Worm (Caenorhabditis elegans) whole organism, young adult: ENCODE results near the gene T14B4.19.

Source experiments
- C06A6.2 ChIP-seq: fragments of 200-800 bp; sonication (Bioruptor generic); conservative IDR thresholded peaks from 2 replicates; pipeline ENCODE4 v1.3.6; 2022; ENCODE audit warnings: missing genetic modification characterization, missing compliant biosample characterization
- F10E7.11 ChIP-seq: sonication (generic microtip); optimal IDR thresholded peaks from 2 replicates; lab custom pipeline; 2017; ENCODE audit warnings: mild to moderate bottlenecking, missing genetic modification characterization, moderate library complexity, missing compliant biosample characterization
- F33H1.4 ChIP-seq: fragments of 200-800 bp; sonication (Bioruptor generic); IDR thresholded peaks from 2 replicates; pipeline ENCODE4 v1.3.6; 2022; ENCODE audit warnings: missing genetic modification reagents, missing genetic modification characterization, missing compliant biosample characterization
- F52B5.7 ChIP-seq: sonication (generic microtip); optimal IDR thresholded peaks from 2 replicates; lab custom pipeline; 2016; ENCODE audit warnings: mild to moderate bottlenecking, missing genetic modification characterization, missing compliant biosample characterization
- Y53F4B.3 ChIP-seq: fragments of 200-800 bp; sonication (Bioruptor generic); IDR thresholded peaks from 2 replicates; pipeline ENCODE4 v1.3.6; 2022; ENCODE audit warnings: missing genetic modification reagents, missing genetic modification characterization, missing compliant biosample characterization
- Y53G8AR.9 ChIP-seq: fragments of 200-800 bp; sonication (Bioruptor generic); conservative IDR thresholded peaks from 2 replicates; pipeline ENCODE4 v1.3.6; 2022; ENCODE audit warnings: missing genetic modification reagents, missing genetic modification characterization, missing compliant biosample characterization
- Y56A3A.18 ChIP-seq: fragments of 200-800 bp; sonication (Bioruptor generic); IDR thresholded peaks from 2 replicates; pipeline ENCODE4 v1.3.6; 2022; ENCODE audit warnings: missing genetic modification reagents, missing genetic modification characterization, missing compliant biosample characterization
- hrde-1 ChIP-seq: sonication (generic microtip); optimal IDR thresholded peaks from 2 replicates; lab custom pipeline; 2016; ENCODE audit warnings: missing genetic modification characterization, mild to moderate bottlenecking, missing compliant biosample characterization, moderate library complexity, missing genotype, missing genetic modification reagents, borderline replicate concordance
- let-526 ChIP-seq: fragments of 200-800 bp; sonication (Bioruptor generic); IDR thresholded peaks from 2 replicates; pipeline ENCODE4 v1.3.6; 2022; ENCODE audit warnings: missing genetic modification reagents, missing genetic modification characterization, missing compliant biosample characterization
- lin-26 ChIP-seq: fragments of 200-800 bp; sonication (Bioruptor generic); IDR thresholded peaks from 2 replicates; pipeline ENCODE4 v1.3.6; 2022; ENCODE audit warnings: missing genetic modification reagents, missing genetic modification characterization, missing compliant biosample characterization
- lin-35 ChIP-seq, 3 experiments: fragments of 150-350 bp in 2 of 3; sonication (generic microtip) in 1 of 3; optimal IDR thresholded peaks; 2 replicates each; lab custom pipeline; 2014 to 2018; ENCODE audit warnings: missing biosample characterization in 3 of 3, missing genetic modification characterization in 3 of 3, missing genetic modification reagents in 3 of 3
- madf-3 ChIP-seq: fragments of 200-800 bp; sonication (Bioruptor generic); IDR thresholded peaks from 2 replicates; pipeline ENCODE4 v1.3.6; 2022; ENCODE audit warnings: missing genetic modification reagents, missing genetic modification characterization, missing compliant biosample characterization
- mcd-1 ChIP-seq: fragments of 200-800 bp; sonication (Bioruptor generic); IDR thresholded peaks from 2 replicates; pipeline ENCODE4 v1.3.6; 2022; ENCODE audit warnings: missing genetic modification reagents, missing genetic modification characterization, missing compliant biosample characterization
- mes-4 ChIP-seq: sonication (generic microtip); optimal IDR thresholded peaks from 2 replicates; lab custom pipeline; 2016; ENCODE audit warnings: missing genotype, missing genetic modification characterization, missing compliant biosample characterization
- mxl-1 ChIP-seq: sonication (generic microtip); optimal IDR thresholded peaks from 2 replicates; lab custom pipeline; 2016; ENCODE audit warnings: missing genetic modification characterization, missing compliant biosample characterization
- nhr-120 ChIP-seq: fragments of 200-800 bp; sonication (Bioruptor generic); IDR thresholded peaks from 2 replicates; pipeline ENCODE4 v1.3.6; 2022; ENCODE audit warnings: missing genetic modification characterization, missing compliant biosample characterization
- nhr-179 ChIP-seq: sonication (generic microtip); optimal IDR thresholded peaks from 2 replicates; lab custom pipeline; 2016; ENCODE audit warnings: mild to moderate bottlenecking, missing genetic modification characterization, missing compliant biosample characterization
- nhr-27 ChIP-seq: fragments of 200-800 bp; sonication (Bioruptor generic); optimal IDR thresholded peaks from 2 replicates; lab custom pipeline; 2018; ENCODE audit warnings: mild to moderate bottlenecking, missing genetic modification characterization, moderate library complexity, missing compliant biosample characterization
- nhr-80 ChIP-seq: sonication (generic microtip); optimal IDR thresholded peaks from 2 replicates; lab custom pipeline; 2016; ENCODE audit warnings: missing genetic modification characterization, missing compliant biosample characterization
- pbrm-1 ChIP-seq: fragments of 200-800 bp; sonication (Bioruptor generic); IDR thresholded peaks from 2 replicates; pipeline ENCODE4 v1.3.6; 2022; ENCODE audit warnings: missing genetic modification reagents, missing genetic modification characterization, missing compliant biosample characterization
- repo-1 ChIP-seq: sonication (generic microtip); optimal IDR thresholded peaks from 2 replicates; lab custom pipeline; 2017; ENCODE audit warnings: mild to moderate bottlenecking, missing genetic modification characterization, missing compliant biosample characterization
- rpc-1 ChIP-seq, 2 experiments: fragments of 150-350 bp in 1 of 2; sonication (generic microtip) in 1 of 2; optimal IDR thresholded peaks; 2 replicates each; lab custom pipeline; 2014 to 2018; ENCODE audit warnings: missing biosample characterization in 1 of 2, missing genetic modification characterization in 1 of 2, missing genetic modification reagents in 1 of 2, missing genotype in 1 of 2
- sdz-38 ChIP-seq: sonication (generic microtip); optimal IDR thresholded peaks from 2 replicates; lab custom pipeline; 2016; ENCODE audit warnings: missing genotype, missing genetic modification characterization, missing compliant biosample characterization
- somi-1 ChIP-seq: fragments of 200-800 bp; sonication (Bioruptor generic); optimal IDR thresholded peaks from 2 replicates; lab custom pipeline; 2018; ENCODE audit warnings: mild to moderate bottlenecking, missing genetic modification characterization, missing compliant biosample characterization
- sptf-2 ChIP-seq: fragments of 200-800 bp; sonication (Bioruptor generic); optimal IDR thresholded peaks from 2 replicates; lab custom pipeline; 2018; ENCODE audit warnings: mild to moderate bottlenecking, missing genetic modification characterization, missing compliant biosample characterization
- tlf-1 ChIP-seq: fragments of 200-800 bp; sonication (Bioruptor generic); optimal IDR thresholded peaks from 2 replicates; lab custom pipeline; 2018; ENCODE audit warnings: mild to moderate bottlenecking, missing genetic modification characterization, missing compliant biosample characterization
- zfh-2 ChIP-seq: fragments of 200-800 bp; sonication (Bioruptor generic); conservative IDR thresholded peaks from 2 replicates; pipeline ENCODE4 v1.3.6; 2022; ENCODE audit warnings: missing genetic modification reagents, missing genetic modification characterization, missing compliant biosample characterization
- zim-3 ChIP-seq: sonication (generic microtip); optimal IDR thresholded peaks from 2 replicates; lab custom pipeline; 2017; ENCODE audit warnings: mild to moderate bottlenecking, missing genetic modification characterization, moderate library complexity, missing compliant biosample characterization
- ztf-26 ChIP-seq: sonication (generic microtip); optimal IDR thresholded peaks from 2 replicates; lab custom pipeline; 2017; ENCODE audit warnings: missing genetic modification characterization, missing compliant biosample characterization
- ztf-28 ChIP-seq: fragments of 200-800 bp; sonication (Bioruptor generic); IDR thresholded peaks from 2 replicates; pipeline ENCODE4 v1.3.6; 2022; ENCODE audit warnings: missing genetic modification reagents, missing genetic modification characterization, missing compliant biosample characterization
- ztf-3 ChIP-seq: fragments of 200-800 bp; sonication (Bioruptor generic); optimal IDR thresholded peaks from 2 replicates; lab custom pipeline; 2018; ENCODE audit warnings: mild to moderate bottlenecking, missing genetic modification characterization, missing compliant biosample characterization

The T14B4.19 gene

DNA sequence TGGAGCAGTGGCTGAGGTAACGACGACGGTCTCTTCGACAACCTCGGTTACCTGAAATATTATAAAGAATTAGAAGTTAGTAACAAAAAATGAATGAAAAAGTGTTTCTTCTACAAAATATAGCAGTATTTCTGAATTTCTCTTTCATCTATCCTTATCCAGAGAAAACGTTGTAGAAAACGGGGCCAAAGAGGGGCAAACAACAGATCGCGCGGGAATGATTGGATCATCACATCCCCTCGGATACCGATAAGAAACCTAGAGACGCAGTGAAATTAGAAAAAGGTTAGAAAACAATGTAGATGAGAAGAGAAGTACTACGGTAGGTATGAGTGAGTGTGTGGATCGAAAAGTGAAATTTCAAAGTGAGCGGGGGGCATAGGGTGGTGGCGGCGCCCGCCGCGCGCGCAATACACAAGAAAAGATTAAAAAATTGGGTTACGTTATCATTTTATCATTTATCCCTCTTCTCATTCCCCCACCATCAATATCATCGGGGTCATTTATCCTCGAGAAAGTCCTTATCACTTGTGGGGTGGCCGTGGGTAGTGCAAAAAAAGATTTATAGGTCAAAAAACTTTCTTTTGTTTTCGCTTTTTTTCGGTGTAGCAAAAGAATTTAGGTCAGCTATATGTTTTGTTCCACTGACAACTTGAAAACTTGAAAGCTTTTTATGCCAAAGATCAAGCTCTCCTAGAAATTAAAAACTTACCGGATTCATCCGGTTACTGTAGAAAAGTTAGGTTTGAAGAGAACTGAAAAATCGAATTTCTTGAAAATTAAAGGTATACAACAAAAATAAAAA is at the start of gene T14B4.19, which contains the start of gene dpy-10:
TSS of gene T14B4.19 (minus strand) at position 755 of the 805 bp plus-strand sequence.
TSS of gene dpy-10 (minus strand) at position 51 of the 805 bp plus-strand sequence.
- TF ChIP-seq F10E7.11 (tag; lab: Kevin White, UChicago) (no peak), nhr-179 (tag; lab: Kevin White, UChicago) (no peak), tlf-1 (GFP tag; lab: Kevin White, UChicago) (no peak), lin-26 (GFP tag; lab: Robert Waterston, UW) (no peak), ztf-26 (tag; lab: Kevin White, UChicago) (no peak), F52B5.7 (tag; lab: Kevin White, UChicago) (no peak), rpc-1 (optimal IDR thresholded peaks at IDR 0.05; lab: Kevin White, UChicago) (no peak), rpc-1 (tag; optimal IDR thresholded peaks at IDR 0.05; lab: Kevin White, UChicago) (no peak)

DNA sequence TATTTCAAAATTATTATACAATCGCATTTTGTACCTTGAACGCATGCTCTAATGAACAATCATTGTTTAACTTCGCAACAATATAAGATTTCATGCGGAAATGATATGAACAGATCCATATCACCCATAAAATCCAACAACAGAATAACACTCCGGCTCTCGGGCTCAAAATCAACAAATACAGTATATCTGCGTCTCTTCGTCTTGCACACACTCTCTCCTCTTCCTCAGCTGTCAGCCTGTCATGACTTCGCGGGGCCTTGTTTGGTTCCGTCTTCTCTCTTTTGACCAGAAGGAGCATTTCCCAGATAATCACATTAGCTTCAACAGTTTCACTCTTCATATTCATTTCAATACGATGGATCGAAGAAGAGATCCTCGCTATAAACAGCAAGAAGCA is 43.5 kb upstream of the T14B4.19 start, which contains the start of gene F41G3.3:
TSS of gene F41G3.3 (plus strand) at position 301 of the 400 bp plus-strand sequence.
- no peak for TF ChIP-seq Y53G8AR.9 (GFP tag; lab: Robert Waterston, UW)
- TF ChIP-seq sptf-2 (GFP tag; lab: Kevin White, UChicago) = no peak
- no peak for TF ChIP-seq lin-35 (GFP tag; optimal IDR thresholded peaks at IDR 0.05; lab: Kevin White, UChicago)
- no peak for TF ChIP-seq zim-3
- TF ChIP-seq mes-4 (tag; lab: Kevin White, UChicago) = no peak
- no peak for TF ChIP-seq repo-1 (tag; lab: Kevin White, UChicago)
- no peak for TF ChIP-seq somi-1 (GFP tag; lab: Kevin White, UChicago)
- no peak for TF ChIP-seq nhr-120
- TF ChIP-seq Y53F4B.3 (GFP tag; lab: Robert Waterston, UW) = no peak
- TF ChIP-seq F10E7.11 (tag; lab: Kevin White, UChicago) = no peak
- TF ChIP-seq madf-3 = no peak
- TF ChIP-seq Y56A3A.18 = no peak
- TF ChIP-seq pbrm-1 (GFP tag; lab: Robert Waterston, UW) = no peak
- TF ChIP-seq C06A6.2 = no peak
- TF ChIP-seq zfh-2 = no peak
- TF ChIP-seq nhr-27 (tag; lab: Kevin White, UChicago) = no peak
- no peak for TF ChIP-seq nhr-80 (tag; lab: Kevin White, UChicago)
- no peak for TF ChIP-seq ztf-28 (GFP tag; lab: Robert Waterston, UW)
- no peak for TF ChIP-seq mcd-1 (GFP tag; lab: Robert Waterston, UW)
- TF ChIP-seq hrde-1 (tag; lab: Kevin White, UChicago) = no peak

DNA sequence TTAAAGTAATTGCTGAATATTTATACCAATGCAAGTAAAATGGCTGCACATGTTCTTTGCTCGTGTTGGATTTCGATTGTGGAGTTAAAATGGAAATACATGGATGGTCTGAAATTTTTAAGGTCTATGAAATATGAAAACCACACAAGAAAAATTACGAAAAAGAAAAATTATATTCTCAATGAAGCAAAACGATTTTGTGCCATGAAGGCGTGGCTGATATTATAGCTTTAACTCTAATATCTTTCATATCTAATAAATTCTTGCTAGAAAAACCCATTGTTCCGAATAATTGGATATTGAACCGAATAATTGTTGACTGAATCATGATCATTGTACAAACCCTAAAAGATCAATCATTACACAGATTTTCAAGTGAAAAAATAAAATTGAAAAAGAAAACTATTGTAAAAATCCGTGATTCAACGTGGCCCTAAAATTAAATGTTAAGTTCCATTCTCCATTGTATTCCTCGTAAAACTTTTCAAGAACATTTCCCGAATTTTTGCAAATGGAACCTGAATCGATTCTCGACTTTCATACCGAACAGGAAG is 42.0 kb upstream of the T14B4.19 start, which contains the start of the genes srx-95 and fis-1:
TSS of gene srx-95 (minus strand) at position 101 of the 554 bp plus-strand sequence.
TSS of gene fis-1 (plus strand) at position 504 of the 554 bp plus-strand sequence.
- TF ChIP-seq sdz-38 (no peak), mxl-1 (no peak), ztf-3 (GFP tag; lab: Kevin White, UChicago) (no peak), zim-3 (no peak), lin-35 (GFP tag; optimal IDR thresholded peaks at IDR 0.05; lab: Kevin White, UChicago) (no peak), F52B5.7 (tag; lab: Kevin White, UChicago) (no peak), F33H1.4 (GFP tag; lab: Robert Waterston, UW) (no peak)

DNA sequence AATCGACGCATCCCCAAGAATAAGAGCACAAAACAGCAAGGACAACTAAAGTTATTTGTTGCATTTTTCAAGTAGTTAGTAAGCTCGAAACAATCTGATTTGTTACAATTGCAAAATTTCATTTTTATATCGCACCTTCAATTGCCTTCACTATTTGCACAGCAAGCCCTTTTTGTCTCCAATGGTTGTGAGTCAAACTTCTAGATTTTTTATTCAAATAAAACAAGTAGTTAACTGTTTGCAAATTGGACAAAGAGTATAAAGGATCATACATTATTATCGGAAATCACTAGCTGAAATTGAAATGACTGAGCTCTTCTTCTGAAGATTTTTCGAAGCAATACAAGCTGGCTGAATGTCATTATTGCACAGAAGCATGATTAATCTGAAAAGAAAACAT is 40.1 kb upstream of the T14B4.19 start, which contains the start of gene F41G3.21:
TSS of gene F41G3.21 (minus strand) at position 101 of the 400 bp plus-strand sequence.
- no peak for TF ChIP-seq let-526 (GFP tag; lab: Robert Waterston, UW)
